Worm (Caenorhabditis elegans) whole organism, L3 larva: ENCODE data around the gene clec-221.

Experiments used
- egl-27 ChIP-seq: sonication (generic microtip); optimal IDR thresholded peaks from 4 replicates; lab custom pipeline; 2017; ENCODE audit warnings: missing biosample characterization, missing genetic modification reagents, missing genetic modification characterization
- elt-2 ChIP-seq: sonication (generic microtip); optimal IDR thresholded peaks from 2 replicates; lab custom pipeline; 2016; ENCODE audit warnings: missing genetic modification reagents, mild to moderate bottlenecking, missing genetic modification characterization, missing compliant biosample characterization
- lin-15B ChIP-seq: fragments of 150-350 bp; optimal IDR thresholded peaks from 2 replicates; lab custom pipeline; 2014; ENCODE audit warnings: missing biosample characterization, missing genetic modification characterization
- nhr-25 ChIP-seq: sonication (generic microtip); optimal IDR thresholded peaks from 2 replicates; lab custom pipeline; 2017; ENCODE audit warnings: missing biosample characterization, missing genetic modification characterization
- nhr-67 ChIP-seq: fragments of 150-350 bp; optimal IDR thresholded peaks from 2 replicates; lab custom pipeline; 2014; ENCODE audit warnings: missing biosample characterization, missing genetic modification characterization
- pqm-1 ChIP-seq: fragments of 150-350 bp; optimal IDR thresholded peaks from 2 replicates; lab custom pipeline; 2017; ENCODE audit warnings: missing biosample characterization, missing genetic modification characterization, inconsistent platforms
- skn-1 ChIP-seq: fragments of 150-350 bp; optimal IDR thresholded peaks from 2 replicates; lab custom pipeline; 2014; ENCODE audit warnings: missing biosample characterization, missing genetic modification characterization

DNA sequence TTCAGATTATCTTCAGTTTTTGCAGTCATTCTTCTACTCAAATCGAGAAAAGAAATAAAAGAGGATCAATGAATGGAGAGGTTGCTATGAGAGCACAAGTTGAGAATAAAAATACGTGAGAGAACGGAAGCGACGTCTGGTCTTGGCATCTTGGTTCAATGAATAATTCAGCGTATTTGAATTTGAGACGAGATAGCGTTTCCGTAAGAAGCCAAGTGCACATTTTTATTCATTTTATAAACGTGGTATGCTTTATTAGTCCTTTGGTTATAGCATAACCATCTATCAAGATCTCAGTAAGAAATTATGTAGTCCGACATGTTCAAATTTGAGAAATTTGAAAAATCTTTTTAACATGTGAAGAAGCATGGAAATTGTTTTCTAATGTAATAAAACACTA is 35.9 kb downstream of the clec-221 start, which contains the start of gene F58B4.2:
- no peak for TF ChIP-seq skn-1 (tag; lab: Kevin White, UChicago)
- no peak for TF ChIP-seq lin-15B (tag; lab: Kevin White, UChicago)
- TF ChIP-seq egl-27 (tag; lab: Kevin White, UChicago): no peak
- no peak for TF ChIP-seq pqm-1
- TF ChIP-seq nhr-25 (tag; lab: Kevin White, UChicago): no peak
- TF ChIP-seq nhr-67: no peak
- no peak for TF ChIP-seq elt-2 (tag; lab: Kevin White, UChicago)
